Worm (Caenorhabditis elegans) whole organism, L1 larva: ENCODE results near the gene F01F1.3.

Experiments
- alr-1 ChIP-seq: fragments of 200-800 bp; sonication (Bioruptor generic); optimal IDR thresholded peaks from 2 replicates; lab custom pipeline; 2018; ENCODE audit warnings: borderline replicate concordance, mild to moderate bottlenecking, missing genetic modification characterization, missing compliant biosample characterization
- blmp-1 ChIP-seq: fragments of 150-350 bp; optimal IDR thresholded peaks from 2 replicates; lab custom pipeline; 2014; ENCODE audit warnings: missing biosample characterization, missing genetic modification characterization
- ceh-82 ChIP-seq, 3 experiments: fragments of 150-350 bp in 1 of 3; sonication (generic microtip) in 2 of 3; optimal IDR thresholded peaks; 2 replicates each; lab custom pipeline; 2014 to 2017; ENCODE audit warnings: missing biosample characterization in 3 of 3, missing genetic modification characterization in 3 of 3
- ceh-90 ChIP-seq: sonication (generic microtip); optimal IDR thresholded peaks from 2 replicates; lab custom pipeline; 2016; ENCODE audit warnings: missing genetic modification characterization, missing compliant biosample characterization
- ces-1 ChIP-seq: fragments of 150-350 bp; optimal IDR thresholded peaks from 2 replicates; lab custom pipeline; 2014; ENCODE audit warnings: missing biosample characterization, missing genetic modification reagents, missing genetic modification characterization
- dpl-1 ChIP-seq, 3 experiments: fragments of 150-350 bp in 2 of 3; sonication (generic microtip) in 1 of 3; optimal IDR thresholded peaks; 2 replicates each; lab custom pipeline; 2014 to 2017; ENCODE audit warnings: missing biosample characterization in 3 of 3, missing genetic modification characterization in 3 of 3, missing genetic modification reagents in 3 of 3
- dsc-1 ChIP-seq: sonication (generic microtip); optimal IDR thresholded peaks from 2 replicates; lab custom pipeline; 2016; ENCODE audit warnings: mild to moderate bottlenecking, missing genetic modification characterization, missing compliant biosample characterization
- efl-1 ChIP-seq, 4 experiments: fragments of 150-350 bp; optimal IDR thresholded peaks in 3 of 4; peaks in 1 of 4; 1 replicate in 1 of 4; 2 replicates in 3 of 4; lab custom pipeline; 2014; ENCODE audit warnings: missing biosample characterization in 2 of 4, missing genetic modification characterization in 2 of 4, missing genetic modification reagents in 2 of 4
- egl-27 ChIP-seq, 2 experiments: fragments of 150-350 bp in 1 of 2; sonication (generic microtip); optimal IDR thresholded peaks; 3 replicates each; lab custom pipeline; 2017 to 2018; ENCODE audit warnings: missing biosample characterization in 2 of 2, missing genetic modification characterization in 2 of 2, missing genetic modification reagents in 2 of 2
- fkh-10 ChIP-seq: sonication (generic microtip); optimal IDR thresholded peaks from 2 replicates; lab custom pipeline; 2017; ENCODE audit warnings: missing biosample characterization, missing genetic modification reagents, missing genetic modification characterization
- fkh-4 ChIP-seq: sonication (generic microtip); optimal IDR thresholded peaks from 2 replicates; lab custom pipeline; 2016; ENCODE audit warnings: missing compliant biosample characterization, missing genetic modification characterization, borderline replicate concordance
- hlh-4 ChIP-seq: sonication (generic microtip); optimal IDR thresholded peaks from 2 replicates; lab custom pipeline; 2016; ENCODE audit warnings: mild to moderate bottlenecking, missing genetic modification characterization, missing compliant biosample characterization
- irx-1 ChIP-seq: sonication (generic microtip); optimal IDR thresholded peaks from 2 replicates; lab custom pipeline; 2016; ENCODE audit warnings: missing genetic modification characterization, missing compliant biosample characterization
- lin-13 ChIP-seq: fragments of 150-350 bp; optimal IDR thresholded peaks from 2 replicates; lab custom pipeline; 2014; ENCODE audit warnings: missing biosample characterization, missing genetic modification reagents, missing genetic modification characterization
- lin-14 ChIP-seq: fragments of 200-800 bp; sonication (Bioruptor generic); optimal IDR thresholded peaks from 2 replicates; lab custom pipeline; 2018; ENCODE audit warnings: mild to moderate bottlenecking, missing genetic modification characterization, moderate library complexity, missing compliant biosample characterization
- lin-39 ChIP-seq: fragments of 150-350 bp; optimal IDR thresholded peaks from 2 replicates; lab custom pipeline; 2014; ENCODE audit warnings: missing biosample characterization, missing genetic modification reagents, missing genetic modification characterization
- lsy-2 ChIP-seq, 2 experiments: fragments of 150-350 bp; optimal IDR thresholded peaks; 2 replicates each; lab custom pipeline; 2014; ENCODE audit warnings: missing biosample characterization in 2 of 2, missing genetic modification characterization in 2 of 2
- mef-2 ChIP-seq: fragments of 150-350 bp; optimal IDR thresholded peaks from 2 replicates; lab custom pipeline; 2014; ENCODE audit warnings: missing biosample characterization, missing genetic modification characterization
- nhr-11 ChIP-seq: fragments of 150-350 bp; optimal IDR thresholded peaks from 2 replicates; lab custom pipeline; 2014; ENCODE audit warnings: missing biosample characterization, missing genetic modification characterization
- nhr-12 ChIP-seq: sonication (generic microtip); optimal IDR thresholded peaks from 2 replicates; lab custom pipeline; 2017; ENCODE audit warnings: missing biosample characterization, missing genetic modification characterization
- nhr-20 ChIP-seq: sonication (generic microtip); optimal IDR thresholded peaks from 2 replicates; lab custom pipeline; 2016; ENCODE audit warnings: mild to moderate bottlenecking, missing genetic modification characterization, missing compliant biosample characterization
- nhr-47 ChIP-seq: sonication (generic microtip); optimal IDR thresholded peaks from 2 replicates; lab custom pipeline; 2016; ENCODE audit warnings: mild to moderate bottlenecking, missing genetic modification characterization, moderate library complexity, missing compliant biosample characterization
- nhr-71 ChIP-seq: sonication (generic microtip); optimal IDR thresholded peaks from 2 replicates; lab custom pipeline; 2016; ENCODE audit warnings: mild to moderate bottlenecking, missing genetic modification characterization, moderate library complexity, missing compliant biosample characterization
- nhr-76 ChIP-seq: sonication (generic microtip); optimal IDR thresholded peaks from 2 replicates; lab custom pipeline; 2017; ENCODE audit warnings: missing biosample characterization, missing genetic modification characterization
- nhr-77 ChIP-seq: fragments of 150-350 bp; optimal IDR thresholded peaks from 2 replicates; lab custom pipeline; 2014; ENCODE audit warnings: missing biosample characterization, missing genetic modification characterization
- nhr-84 ChIP-seq: sonication (generic microtip); optimal IDR thresholded peaks from 2 replicates; lab custom pipeline; 2017; ENCODE audit warnings: missing biosample characterization, missing genetic modification characterization
- nhr-90 ChIP-seq: sonication (generic microtip); optimal IDR thresholded peaks from 2 replicates; lab custom pipeline; 2016; ENCODE audit warnings: mild to moderate bottlenecking, missing genetic modification characterization, missing compliant biosample characterization; ENCODE audit not compliant: poor library complexity
- pag-3 ChIP-seq: sonication (generic microtip); optimal IDR thresholded peaks from 2 replicates; lab custom pipeline; 2017; ENCODE audit warnings: missing genetic modification characterization, mild to moderate bottlenecking, missing compliant biosample characterization, antibody characterized with exemption, borderline replicate concordance; ENCODE audit not compliant: insufficient read depth
- pqm-1 ChIP-seq: sonication (generic microtip); optimal IDR thresholded peaks from 3 replicates; lab custom pipeline; 2017; ENCODE audit warnings: missing biosample characterization, missing genetic modification characterization
- skn-1 ChIP-seq: fragments of 150-350 bp; optimal IDR thresholded peaks from 2 replicates; lab custom pipeline; 2014; ENCODE audit warnings: missing biosample characterization, missing genetic modification characterization
- snpc-4 ChIP-seq: fragments of 150-350 bp; optimal IDR thresholded peaks from 2 replicates; lab custom pipeline; 2014; ENCODE audit warnings: missing biosample characterization, missing genetic modification characterization
- sox-4 ChIP-seq: sonication (generic microtip); optimal IDR thresholded peaks from 2 replicates; lab custom pipeline; 2016; ENCODE audit warnings: missing genetic modification characterization, missing compliant biosample characterization
- tbx-2 ChIP-seq: sonication (generic microtip); optimal IDR thresholded peaks from 2 replicates; lab custom pipeline; 2016; ENCODE audit warnings: missing genetic modification characterization, missing compliant biosample characterization
- tlp-1 ChIP-seq: fragments of 150-350 bp; optimal IDR thresholded peaks from 2 replicates; lab custom pipeline; 2014; ENCODE audit warnings: missing biosample characterization, missing genetic modification characterization
- unc-86 ChIP-seq: sonication (generic microtip); optimal IDR thresholded peaks from 2 replicates; lab custom pipeline; 2016; ENCODE audit warnings: missing genetic modification characterization, missing compliant biosample characterization
- unc-98 ChIP-seq: fragments of 200-800 bp; sonication (Bioruptor generic); IDR thresholded peaks from 2 replicates; pipeline ENCODE4 v1.3.6; 2022; ENCODE audit warnings: missing genetic modification characterization, missing compliant biosample characterization
- vab-15 ChIP-seq: sonication (generic microtip); optimal IDR thresholded peaks from 2 replicates; lab custom pipeline; 2017; ENCODE audit warnings: missing genotype, mild to moderate bottlenecking, missing genetic modification characterization, missing compliant biosample characterization
- xbp-1 ChIP-seq: sonication (generic microtip); optimal IDR thresholded peaks from 2 replicates; lab custom pipeline; 2016; ENCODE audit warnings: missing genetic modification characterization, missing compliant biosample characterization

F01F1.3 gene

DNA sequence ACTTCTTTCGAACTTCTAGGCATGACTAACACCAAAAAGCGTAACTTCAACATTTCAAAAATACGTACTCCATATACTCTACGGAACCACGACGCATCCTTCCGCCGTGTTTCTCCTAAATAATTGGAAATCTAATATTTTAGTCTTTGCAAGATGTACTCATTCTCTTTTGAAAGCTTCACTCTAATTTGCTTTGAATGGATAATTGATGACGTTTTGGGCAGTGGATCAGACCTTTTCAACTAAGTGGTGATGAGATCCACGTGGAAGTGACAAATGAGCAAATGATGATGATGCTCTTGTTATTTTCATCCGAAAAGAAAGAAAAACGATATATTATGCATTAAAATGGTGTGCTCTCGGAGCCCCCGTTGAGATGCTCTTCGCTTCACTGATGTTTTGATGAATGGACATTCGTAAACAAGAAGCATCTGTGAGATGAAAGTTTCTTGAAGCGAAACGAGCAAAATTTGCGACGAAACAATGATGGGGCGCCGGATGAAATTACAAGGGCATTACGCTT, 47.2 kb upstream of the F01F1.3 start:
- TF ChIP-seq dsc-1 (peak; percentile 85), unc-86 (tag; lab: Kevin White, UChicago) (peak; percentile 72), hlh-4 (tag; lab: Kevin White, UChicago) (no peak), ceh-90 (tag; lab: Kevin White, UChicago) (no peak), lin-14 (GFP tag; lab: Kevin White, UChicago) (peak; percentile 58), fkh-4 (peak; percentile 34), nhr-77 (no peak)

ce11 chrIII:5826895-5827437, 44.8 kb upstream of the F01F1.3 start:
- no peak for TF ChIP-seq ceh-82 (tag; optimal IDR thresholded peaks at IDR 0.05; lab: Kevin White, UChicago)
- no peak for TF ChIP-seq nhr-84 (tag; lab: Kevin White, UChicago)
- peak; percentile 5 for TF ChIP-seq nhr-47 (tag; lab: Kevin White, UChicago)
- TF ChIP-seq lin-13 (GFP tag; lab: Kevin White, UChicago): no peak
- TF ChIP-seq nhr-71 (tag; lab: Kevin White, UChicago): peak; percentile 19
- no peak for TF ChIP-seq skn-1 (tag; lab: Kevin White, UChicago)
- no peak for TF ChIP-seq mef-2 (tag; lab: Kevin White, UChicago)
- TF ChIP-seq nhr-76 (tag; lab: Kevin White, UChicago): no peak
- no peak for TF ChIP-seq fkh-10 (GFP tag; lab: Kevin White, UChicago)
- peak in 1 of 3 experiments; percentile 20 for TF ChIP-seq dpl-1 (GFP tag; optimal IDR thresholded peaks at IDR 0.05; lab: Kevin White, UChicago)
- no peak for TF ChIP-seq blmp-1 (tag; lab: Kevin White, UChicago)
- TF ChIP-seq pqm-1 (tag; lab: Kevin White, UChicago): no peak
- no peak for TF ChIP-seq vab-15 (tag; lab: Kevin White, UChicago)
- no peak for TF ChIP-seq snpc-4
- no peak for TF ChIP-seq nhr-20 (tag; lab: Kevin White, UChicago)
- no peak for TF ChIP-seq nhr-90 (tag; lab: Kevin White, UChicago)
- TF ChIP-seq xbp-1 (tag; lab: Kevin White, UChicago): no peak
- TF ChIP-seq nhr-12: no peak
- peak; percentile 82 for TF ChIP-seq lin-14 (GFP tag; lab: Kevin White, UChicago)
- no peak for TF ChIP-seq hlh-4 (tag; lab: Kevin White, UChicago)
- no peak for TF ChIP-seq lsy-2 (tag; optimal IDR thresholded peaks at IDR 0.05; lab: Kevin White, UChicago)
- TF ChIP-seq lin-39 (tag; lab: Kevin White, UChicago): no peak
- no peak for TF ChIP-seq tlp-1 (tag; lab: Kevin White, UChicago)

DNA sequence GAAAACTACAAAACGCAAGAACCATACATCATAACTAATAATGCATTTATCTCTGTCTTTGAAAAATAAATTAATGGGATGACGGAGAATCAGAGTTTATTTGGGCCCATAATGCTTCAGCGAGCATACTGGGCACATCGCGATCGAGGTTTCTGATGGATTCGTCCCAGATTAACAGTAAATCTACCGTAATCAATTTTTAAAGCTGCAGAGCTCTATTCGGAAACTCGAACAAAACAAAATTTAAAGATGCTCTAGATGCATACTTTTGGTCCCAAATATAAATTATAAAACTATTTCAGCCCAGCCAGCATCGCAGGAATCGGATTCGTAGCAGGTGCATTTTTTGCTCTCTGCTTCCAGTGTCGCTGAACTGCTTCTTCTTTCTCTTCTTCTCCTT, 43.7 kb upstream of the F01F1.3 start:
- no peak for TF ChIP-seq nhr-84 (tag; lab: Kevin White, UChicago)
- no peak for TF ChIP-seq ces-1 (GFP tag; lab: Kevin White, UChicago)
- no peak for TF ChIP-seq pag-3
- TF ChIP-seq vab-15 (tag; lab: Kevin White, UChicago): no peak
- no peak for TF ChIP-seq fkh-10 (GFP tag; lab: Kevin White, UChicago)
- no peak for TF ChIP-seq irx-1
- no peak for TF ChIP-seq sox-4
- TF ChIP-seq nhr-11: no peak
- no peak for TF ChIP-seq tbx-2 (tag; lab: Kevin White, UChicago)
- no peak for TF ChIP-seq unc-98 (GFP tag; lab: Robert Waterston, UW)
- TF ChIP-seq egl-27 (tag; optimal IDR thresholded peaks at IDR 0.05; lab: Kevin White, UChicago): no peak
- TF ChIP-seq alr-1: no peak
- TF ChIP-seq nhr-76 (tag; lab: Kevin White, UChicago): no peak
- TF ChIP-seq, all 84 proteins: peak for 0

- TF ChIP-seq nhr-47 (tag; lab: Kevin White, UChicago) (no peak), efl-1 (optimal IDR thresholded peaks at IDR 0.05; lab: Kevin White, UChicago) (no peak), efl-1 (GFP tag; optimal IDR thresholded peaks at IDR 0.05 in 1 of 2; lab: Kevin White, UChicago) (peak in 1 of 2 experiments; percentile 75)
These were observed 39.3 kb upstream of the F01F1.3 start for ce11 chrIII:5832442-5832841.
